Worm (Caenorhabditis elegans): Measurements from ENCODE around the gene eif-3.K.
A peak's percentile ranks its signal among the peaks of the same experiment; 100 is the strongest.

eif-3.K gene

ce11 chrV:13000068-13000467 is 46.3 kb downstream of the eif-3.K start:
- TF ChIP-seq fos-1 (tag; optimal IDR thresholded peaks at IDR 0.05) (no peak), elt-1 (tag; optimal IDR thresholded peaks at IDR 0.05) (no peak), fkh-2 (tag; optimal IDR thresholded peaks at IDR 0.05) (no peak), egl-27 (tag; optimal IDR thresholded peaks at IDR 0.05) (no peak), unc-39 (tag; optimal IDR thresholded peaks at IDR 0.05) (no peak), tbx-2 (tag; optimal IDR thresholded peaks at IDR 0.05) (no peak)

ce11 chrV:13002070-13002469 is 48.3 kb downstream of the eif-3.K start, which contains the start of gene inft-2:
Gene inft-2, plus strand, starts transcription at chrV:13002317.
- TF ChIP-seq snpc-4 (tag; optimal IDR thresholded peaks at IDR 0.05), result no peak
- no peak for TF ChIP-seq jun-1 (tag; optimal IDR thresholded peaks at IDR 0.05)
- TF ChIP-seq R02D3.7 (tag; optimal IDR thresholded peaks at IDR 0.05), result no peak
- TF ChIP-seq nhr-28 (tag; optimal IDR thresholded peaks at IDR 0.05), result no peak
- TF ChIP-seq elt-2 (tag; optimal IDR thresholded peaks at IDR 0.05), result peak; percentile 61
- TF ChIP-seq pqm-1 (tag; optimal IDR thresholded peaks at IDR 0.05), result peak; percentile 27
- TF ChIP-seq pha-4 (tag; optimal IDR thresholded peaks at IDR 0.05), result peak; percentile 12

- TF ChIP-seq tbx-2 (tag; optimal IDR thresholded peaks at IDR 0.05) (peak; percentile 43), pha-4 (tag; optimal IDR thresholded peaks at IDR 0.05) (peak; percentile 66), elt-2 (tag; optimal IDR thresholded peaks at IDR 0.05) (peak; percentile 61), skn-1 (tag; optimal IDR thresholded peaks at IDR 0.05) (peak; percentile 11), elt-1 (tag; optimal IDR thresholded peaks at IDR 0.05) (no peak), ceh-28 (tag; optimal IDR thresholded peaks at IDR 0.05) (no peak), fkh-2 (tag; optimal IDR thresholded peaks at IDR 0.05) (no peak), elt-3 (tag; optimal IDR thresholded peaks at IDR 0.05) (no peak), ZK546.5 (tag; optimal IDR thresholded peaks at IDR 0.05) (no peak), nhr-23 (tag; optimal IDR thresholded peaks at IDR 0.05) (peak; percentile 41), ceh-9 (tag; optimal IDR thresholded peaks at IDR 0.05) (no peak), fkh-10 (GFP tag; optimal IDR thresholded peaks at IDR 0.05) (no peak), ceh-16 (tag; optimal IDR thresholded peaks at IDR 0.05) (no peak), jun-1 (tag; optimal IDR thresholded peaks at IDR 0.05) (peak; percentile 34), pqm-1 (tag; optimal IDR thresholded peaks at IDR 0.05) (peak; percentile 9), lin-39 (tag; optimal IDR thresholded peaks at IDR 0.05) (peak; percentile 85), lsy-12 (tag; optimal IDR thresholded peaks at IDR 0.05) (peak; percentile 52), lin-15B (tag; optimal IDR thresholded peaks at IDR 0.05) (peak; percentile 26), ama-1 (optimal IDR thresholded peaks at IDR 0.05) (no peak), hmg-11 (tag; optimal IDR thresholded peaks at IDR 0.05) (peak; percentile 88), nhr-12 (tag; optimal IDR thresholded peaks at IDR 0.05) (no peak), mml-1 (tag; optimal IDR thresholded peaks at IDR 0.05) (no peak), sea-2 (GFP tag; optimal IDR thresholded peaks at IDR 0.05) (no peak), nfya-1 (tag; optimal IDR thresholded peaks at IDR 0.05; ENCODE audit: insufficient read depth) (no peak), nhr-43 (tag; optimal IDR thresholded peaks at IDR 0.05; ENCODE audit: poor library complexity, severe bottlenecking) (peak; percentile 89), eor-1 (tag; optimal IDR thresholded peaks at IDR 0.05) (no peak), daf-12 (tag; optimal IDR thresholded peaks at IDR 0.05) (no peak), R02D3.7 (tag; optimal IDR thresholded peaks at IDR 0.05) (no peak), fos-1 (tag; optimal IDR thresholded peaks at IDR 0.05) (no peak), egl-27 (tag; optimal IDR thresholded peaks at IDR 0.05) (no peak), mdl-1 (tag; optimal IDR thresholded peaks at IDR 0.05) (no peak), nhr-28 (tag; optimal IDR thresholded peaks at IDR 0.05) (no peak), nhr-25 (tag; optimal IDR thresholded peaks at IDR 0.05) (peak; percentile 75), nhr-237 (tag; optimal IDR thresholded peaks at IDR 0.05) (no peak), nhr-11 (tag; optimal IDR thresholded peaks at IDR 0.05) (no peak), snpc-4 (tag; optimal IDR thresholded peaks at IDR 0.05) (peak; percentile 36), nhr-77 (tag; optimal IDR thresholded peaks at IDR 0.05) (no peak), zag-1 (tag; optimal IDR thresholded peaks at IDR 0.05) (no peak), nhr-67 (tag; optimal IDR thresholded peaks at IDR 0.05) (no peak), aly-2 (tag; optimal IDR thresholded peaks at IDR 0.05) (no peak), nhr-76 (tag; optimal IDR thresholded peaks at IDR 0.05) (no peak), ztf-4 (tag; optimal IDR thresholded peaks at IDR 0.05) (peak; percentile 2), ceh-82 (tag; optimal IDR thresholded peaks at IDR 0.05) (no peak), ztf-11 (tag; optimal IDR thresholded peaks at IDR 0.05) (no peak), unc-39 (tag; optimal IDR thresholded peaks at IDR 0.05) (no peak), egl-5 (tag; optimal IDR thresholded peaks at IDR 0.05) (no peak), unc-62 (GFP tag; optimal IDR thresholded peaks at IDR 0.05) (no peak)
Measured at ce11 chrV:13003378-13003777, 49.6 kb downstream of the eif-3.K start.
